Fruit fly (Drosophila melanogaster) whole organism, embryonic: ENCODE measurements around the gene dsd.

ENCODE experiments used
- Asciz ChIP-seq: fragments of 200-800 bp; sonication (Bioruptor generic); optimal IDR thresholded peaks from 2 replicates; lab custom pipeline; 2017; ENCODE audit warnings: missing biosample characterization, mild to moderate bottlenecking, missing genetic modification characterization, missing genetic modification reagents
- BtbVII ChIP-seq: fragments of 200-800 bp; sonication (Bioruptor generic); optimal IDR thresholded peaks from 3 replicates; lab custom pipeline; 2017; ENCODE audit warnings: missing biosample characterization, mild to moderate bottlenecking, missing genetic modification characterization
- CG10267 ChIP-seq: fragments of 200-800 bp; sonication (Bioruptor generic); optimal IDR thresholded peaks from 2 replicates; lab custom pipeline; 2018; ENCODE audit warnings: missing biosample characterization, mild to moderate bottlenecking, missing genetic modification characterization, moderate library complexity
- CG10431 ChIP-seq: fragments of 200-800 bp; sonication (Bioruptor generic); optimal IDR thresholded peaks from 3 replicates; lab custom pipeline; 2018; ENCODE audit warnings: missing biosample characterization, mild to moderate bottlenecking, missing genetic modification characterization
- CG10979 ChIP-seq: fragments of 200-800 bp; sonication (Bioruptor generic); optimal IDR thresholded peaks from 2 replicates; lab custom pipeline; 2018; ENCODE audit warnings: missing biosample characterization, mild to moderate bottlenecking, missing genetic modification characterization, moderate library complexity
- CG11456 ChIP-seq: fragments of 200-800 bp; sonication (Bioruptor generic); IDR thresholded peaks from 3 replicates; pipeline ENCODE4 v1.3.6; 2022; ENCODE audit warnings: missing biosample characterization, missing genetic modification characterization
- CG12071 ChIP-seq: fragments of 200-800 bp; sonication (Bioruptor generic); optimal IDR thresholded peaks from 3 replicates; lab custom pipeline; 2018; ENCODE audit warnings: missing biosample characterization, mild to moderate bottlenecking, missing genetic modification characterization
- CG12299 ChIP-seq: fragments of 200-800 bp; sonication (Bioruptor generic); optimal IDR thresholded peaks from 2 replicates; lab custom pipeline; 2018; ENCODE audit warnings: missing biosample characterization, mild to moderate bottlenecking, missing genetic modification characterization
- CG13424 ChIP-seq: fragments of 200-800 bp; sonication (Bioruptor generic); optimal IDR thresholded peaks from 2 replicates; lab custom pipeline; 2019; ENCODE audit warnings: missing biosample characterization, mild to moderate bottlenecking, missing genetic modification characterization, moderate library complexity
- CG13775 ChIP-seq: fragments of 200-800 bp; sonication (Bioruptor generic); optimal IDR thresholded peaks from 3 replicates; lab custom pipeline; 2017; ENCODE audit warnings: missing biosample characterization, mild to moderate bottlenecking, missing genetic modification characterization
- CG14667 ChIP-seq: fragments of 200-800 bp; sonication (Bioruptor generic); IDR thresholded peaks from 2 replicates; pipeline ENCODE4 v1.3.6; 2022; ENCODE audit warnings: missing biosample characterization, missing genetic modification characterization
- CG17829 ChIP-seq: fragments of 200-800 bp; optimal IDR thresholded peaks from 2 replicates; lab custom pipeline; 2019; ENCODE audit warnings: missing biosample characterization, mild to moderate bottlenecking, missing genetic modification characterization, moderate library complexity
- CG18262 ChIP-seq: fragments of 200-800 bp; optimal IDR thresholded peaks from 3 replicates; lab custom pipeline; 2019; ENCODE audit warnings: missing biosample characterization, mild to moderate bottlenecking, missing genetic modification characterization, moderate library complexity
- CG2889 ChIP-seq: fragments of 200-800 bp; sonication (Bioruptor generic); IDR thresholded peaks from 3 replicates; pipeline ENCODE4 v1.3.6; 2022; ENCODE audit warnings: missing biosample characterization, missing genetic modification characterization
- CG4282 ChIP-seq: fragments of 200-800 bp; sonication (Bioruptor generic); optimal IDR thresholded peaks from 2 replicates; lab custom pipeline; 2016; ENCODE audit warnings: missing biosample characterization, missing genetic modification characterization
- CG4424 ChIP-seq: fragments of 200-800 bp; sonication (Bioruptor generic); optimal IDR thresholded peaks from 3 replicates; lab custom pipeline; 2016; ENCODE audit warnings: missing biosample characterization, missing genetic modification characterization
- CG4730 ChIP-seq: fragments of 200-800 bp; sonication (Bioruptor generic); IDR thresholded peaks from 2 replicates; pipeline ENCODE4 v1.3.6; 2022; ENCODE audit warnings: missing biosample characterization, missing genetic modification characterization
- CG6813 ChIP-seq: fragments of 200-800 bp; sonication (Bioruptor generic); optimal IDR thresholded peaks from 2 replicates; lab custom pipeline; 2017; ENCODE audit warnings: missing biosample characterization, missing genetic modification characterization, mild to moderate bottlenecking, moderate library complexity, missing genetic modification reagents
- CG9609 ChIP-seq: fragments of 200-800 bp; sonication (Bioruptor generic); optimal IDR thresholded peaks from 3 replicates; lab custom pipeline; 2016; ENCODE audit warnings: missing biosample characterization, missing genetic modification characterization
- CG9876 ChIP-seq: fragments of 200-800 bp; sonication (Bioruptor generic); optimal IDR thresholded peaks from 2 replicates; lab custom pipeline; 2016; ENCODE audit warnings: missing biosample characterization, missing genetic modification characterization
- CG9932 ChIP-seq: fragments of 200-800 bp; sonication (Bioruptor generic); IDR thresholded peaks from 2 replicates; pipeline ENCODE4 v1.3.6; 2022; ENCODE audit warnings: missing biosample characterization, missing genetic modification characterization
- CHES-1-like ChIP-seq: fragments of 200-800 bp; sonication (Bioruptor generic); optimal IDR thresholded peaks from 2 replicates; lab custom pipeline; 2016; ENCODE audit warnings: missing biosample characterization, missing genetic modification characterization
- Chrac-16 ChIP-seq: fragments of 200-800 bp; sonication (Bioruptor generic); optimal IDR thresholded peaks from 3 replicates; lab custom pipeline; 2016; ENCODE audit warnings: missing biosample characterization, missing genetic modification characterization
- CkIIα-i1 ChIP-seq: fragments of 200-800 bp; sonication (Bioruptor generic); IDR thresholded peaks from 2 replicates; pipeline ENCODE4 v1.3.6; 2022; ENCODE audit warnings: missing biosample characterization, missing genetic modification characterization
- CoRest ChIP-seq: fragments of 200-800 bp; sonication (Bioruptor generic); optimal IDR thresholded peaks from 3 replicates; lab custom pipeline; 2018; ENCODE audit warnings: missing biosample characterization, mild to moderate bottlenecking, missing genetic modification characterization, moderate library complexity
- Dp ChIP-seq: fragments of 200-800 bp; sonication (Bioruptor generic); optimal IDR thresholded peaks from 2 replicates; lab custom pipeline; 2018; ENCODE audit warnings: missing biosample characterization, mild to moderate bottlenecking, missing genetic modification characterization, moderate library complexity
- Ets97D ChIP-seq: fragments of 200-800 bp; sonication (Bioruptor generic); optimal IDR thresholded peaks from 3 replicates; lab custom pipeline; 2016; ENCODE audit warnings: missing biosample characterization, missing genetic modification characterization
- Hand ChIP-seq: fragments of 200-800 bp; sonication (Bioruptor generic); optimal IDR thresholded peaks from 2 replicates; lab custom pipeline; 2017; ENCODE audit warnings: mild to moderate bottlenecking, missing biosample characterization, missing genetic modification reagents, missing genetic modification characterization
- Hr3 ChIP-seq: fragments of 200-800 bp; sonication (Bioruptor generic); optimal IDR thresholded peaks from 3 replicates; lab custom pipeline; 2016; ENCODE audit warnings: missing biosample characterization, missing genetic modification characterization
- Neu2 ChIP-seq: fragments of 200-800 bp; sonication (Bioruptor generic); optimal IDR thresholded peaks from 3 replicates; lab custom pipeline; 2016; ENCODE audit warnings: missing biosample characterization, missing genetic modification characterization, borderline replicate concordance
- Nf-YC ChIP-seq: fragments of 200-800 bp; optimal IDR thresholded peaks from 3 replicates; lab custom pipeline; 2019; ENCODE audit warnings: missing biosample characterization, mild to moderate bottlenecking, missing genetic modification characterization, moderate library complexity
- Optix ChIP-seq: fragments of 200-800 bp; sonication (Bioruptor generic); IDR thresholded peaks from 3 replicates; pipeline ENCODE4 v1.3.6; 2022; ENCODE audit warnings: missing biosample characterization, missing genetic modification characterization
- TFAM ChIP-seq: fragments of 200-800 bp; sonication (Bioruptor generic); optimal IDR thresholded peaks from 2 replicates; lab custom pipeline; 2017; ENCODE audit warnings: missing biosample characterization, missing genetic modification characterization, inconsistent platforms
- YL-1 ChIP-seq: fragments of 200-800 bp; sonication (Bioruptor generic); optimal IDR thresholded peaks from 3 replicates; lab custom pipeline; 2017; ENCODE audit warnings: missing biosample characterization, mild to moderate bottlenecking, missing genetic modification characterization
- az2 ChIP-seq: fragments of 200-800 bp; sonication (Bioruptor generic); optimal IDR thresholded peaks from 3 replicates; lab custom pipeline; 2016; ENCODE audit warnings: missing biosample characterization, missing genetic modification characterization
- dmrt99B ChIP-seq: fragments of 200-800 bp; sonication (Bioruptor generic); optimal IDR thresholded peaks from 2 replicates; lab custom pipeline; 2018; ENCODE audit warnings: missing biosample characterization, mild to moderate bottlenecking, missing genetic modification characterization, moderate library complexity
- grn ChIP-seq: fragments of 200-800 bp; sonication (Bioruptor generic); optimal IDR thresholded peaks from 3 replicates; lab custom pipeline; 2017; ENCODE audit warnings: missing biosample characterization, missing genetic modification characterization
- hb ChIP-seq: fragments of 200-800 bp; sonication (Bioruptor generic); IDR thresholded peaks from 3 replicates; pipeline ENCODE4 v1.3.6; 2022; ENCODE audit warnings: missing biosample characterization, missing genetic modification characterization; ENCODE audit not compliant: partially characterized antibody
- inv ChIP-seq: fragments of 200-800 bp; sonication (Bioruptor generic); IDR thresholded peaks from 2 replicates; pipeline ENCODE4 v1.3.6; 2022; ENCODE audit warnings: missing biosample characterization, missing genetic modification characterization; ENCODE audit not compliant: partially characterized antibody
- jigr1 ChIP-seq: fragments of 200-800 bp; sonication (Bioruptor generic); IDR thresholded peaks from 3 replicates; pipeline ENCODE4 v1.3.6; 2022; ENCODE audit warnings: missing biosample characterization, missing genetic modification characterization
- lbe ChIP-seq: fragments of 200-800 bp; sonication (Bioruptor generic); optimal IDR thresholded peaks from 2 replicates; lab custom pipeline; 2016; ENCODE audit warnings: missing biosample characterization, mild to moderate bottlenecking, missing genetic modification characterization
- nerfin-1 ChIP-seq: fragments of 200-800 bp; sonication (Bioruptor generic); optimal IDR thresholded peaks from 3 replicates; lab custom pipeline; 2019; ENCODE audit warnings: missing biosample characterization, mild to moderate bottlenecking, missing genetic modification characterization, moderate library complexity
- oc ChIP-seq: fragments of 200-800 bp; sonication (Bioruptor generic); optimal IDR thresholded peaks from 2 replicates; lab custom pipeline; 2018; ENCODE audit warnings: missing biosample characterization, mild to moderate bottlenecking, missing genetic modification characterization, moderate library complexity
- salm ChIP-seq: fragments of 200-800 bp; sonication (Bioruptor generic); optimal IDR thresholded peaks from 2 replicates; lab custom pipeline; 2018; ENCODE audit warnings: missing biosample characterization, mild to moderate bottlenecking, missing genetic modification characterization
- sima ChIP-seq: fragments of 200-800 bp; sonication (Bioruptor generic); optimal IDR thresholded peaks from 2 replicates; lab custom pipeline; 2016; ENCODE audit warnings: missing biosample characterization, missing genetic modification characterization
- stc ChIP-seq: fragments of 200-800 bp; sonication (Bioruptor generic); IDR thresholded peaks from 2 replicates; pipeline ENCODE4 v1.3.6; 2022; ENCODE audit warnings: missing biosample characterization, missing genetic modification characterization
- tx ChIP-seq: fragments of 200-800 bp; sonication (Bioruptor generic); optimal IDR thresholded peaks from 2 replicates; lab custom pipeline; 2016; ENCODE audit warnings: missing biosample characterization, missing genetic modification characterization
- usp ChIP-seq: fragments of >200 bp; optimal IDR thresholded peaks from 2 replicates; lab custom pipeline; 2017; ENCODE audit warnings: missing biosample characterization, missing genetic modification characterization
- wek ChIP-seq: fragments of 200-800 bp; sonication (Bioruptor generic); optimal IDR thresholded peaks from 3 replicates; lab custom pipeline; 2018; ENCODE audit warnings: missing biosample characterization, mild to moderate bottlenecking, missing genetic modification characterization, moderate library complexity
- zf30C ChIP-seq: fragments of 200-800 bp; sonication (Bioruptor generic); optimal IDR thresholded peaks from 3 replicates; lab custom pipeline; 2018; ENCODE audit warnings: missing biosample characterization, mild to moderate bottlenecking, missing genetic modification characterization

dsd gene

DNA sequence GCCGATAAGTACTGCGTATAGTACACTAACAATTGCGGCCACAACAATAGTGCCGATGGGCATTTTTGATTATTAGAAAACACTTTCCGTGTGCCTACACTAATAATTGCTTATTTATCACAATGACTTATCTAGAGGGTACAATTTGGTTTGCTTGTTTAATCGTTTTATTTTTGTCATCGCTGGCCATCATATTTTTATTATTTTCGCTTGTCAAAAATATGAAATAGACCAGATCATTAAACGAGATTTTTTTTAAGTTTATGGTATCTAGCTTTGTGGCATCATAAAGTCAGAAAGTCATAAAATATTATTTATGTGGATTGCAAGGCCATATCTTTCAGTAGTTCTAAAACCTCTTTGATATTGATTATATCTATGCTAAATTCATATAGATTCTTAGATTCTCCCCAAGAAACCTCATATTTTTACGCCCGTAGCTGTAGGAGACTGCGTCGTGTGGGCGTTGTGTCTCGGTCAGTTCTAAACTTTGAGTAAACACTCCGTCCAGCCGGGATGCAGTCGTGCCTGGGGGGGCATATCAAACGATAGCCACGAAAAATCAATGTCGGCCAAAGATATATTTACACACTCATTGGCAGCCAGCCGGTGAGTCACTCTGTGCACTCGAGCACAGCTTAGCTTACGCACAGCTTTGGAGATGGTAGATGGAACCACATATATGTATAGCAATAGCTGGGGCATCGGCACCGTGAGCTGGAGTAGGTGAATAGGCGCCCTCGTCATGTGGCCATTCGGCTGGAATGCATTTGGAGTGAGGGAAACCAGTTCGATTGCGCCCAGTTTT is 2.4 kb downstream of the dsd start (continued):
- TF ChIP-seq CG13424 (tag; lab: Kevin White, UChicago): no peak
- peak; percentile 62 for TF ChIP-seq CG10979 (tag; lab: Kevin White, UChicago)
- no peak for TF ChIP-seq Ets97D (GFP tag; lab: Kevin White, UChicago)
- TF ChIP-seq CG9932 (GFP tag; lab: Robert Waterston, UW): no peak
- peak; percentile 49 for TF ChIP-seq dmrt99B (tag; lab: Kevin White, UChicago)
- TF ChIP-seq Optix (GFP tag; lab: Robert Waterston, UW): no peak
- TF ChIP-seq usp (GFP tag; lab: Kevin White, UChicago): no peak
- no peak for TF ChIP-seq Hr3
- TF ChIP-seq az2 (GFP tag; lab: Kevin White, UChicago): peak; percentile 2
- peak; percentile 60 for TF ChIP-seq CG18262 (tag; lab: Kevin White, UChicago)
- TF ChIP-seq sima (GFP tag; lab: Kevin White, UChicago): no peak
- no peak for TF ChIP-seq hb (GFP tag; lab: Robert Waterston, UW)
- TF ChIP-seq Neu2: no peak
- TF ChIP-seq CG14667 (GFP tag; lab: Robert Waterston, UW): no peak
- TF ChIP-seq CG17829 (tag; lab: Kevin White, UChicago): no peak
- TF ChIP-seq CkIIα-i1 (GFP tag; lab: Robert Waterston, UW): no peak
- no peak for TF ChIP-seq stc
- TF ChIP-seq CG13775 (GFP tag; lab: Kevin White, UChicago): no peak
- TF ChIP-seq CG2889 (GFP tag; lab: Robert Waterston, UW): no peak
- TF ChIP-seq grn (GFP tag; lab: Kevin White, UChicago): no peak
- peak; percentile 40 for TF ChIP-seq CG4424 (GFP tag; lab: Kevin White, UChicago)
- no peak for TF ChIP-seq jigr1 (GFP tag; lab: Robert Waterston, UW)
- TF ChIP-seq nerfin-1 (tag; lab: Kevin White, UChicago): no peak
- no peak for TF ChIP-seq CHES-1-like
- no peak for TF ChIP-seq BtbVII (GFP tag; lab: Kevin White, UChicago)
- no peak for TF ChIP-seq CG9876 (GFP tag; lab: Kevin White, UChicago)
- no peak for TF ChIP-seq Hand (GFP tag; lab: Kevin White, UChicago)
- no peak for TF ChIP-seq TFAM
- no peak for TF ChIP-seq Asciz (GFP tag; lab: Kevin White, UChicago)
- TF ChIP-seq CG10431 (GFP tag; lab: Kevin White, UChicago): no peak
- no peak for TF ChIP-seq CG9609
- no peak for TF ChIP-seq CG4282 (GFP tag; lab: Kevin White, UChicago)
- no peak for TF ChIP-seq YL-1 (GFP tag; lab: Kevin White, UChicago)
- TF ChIP-seq zf30C: no peak
- TF ChIP-seq inv (GFP tag; lab: Robert Waterston, UW): no peak
- TF ChIP-seq oc: no peak
- no peak for TF ChIP-seq tx (GFP tag; lab: Kevin White, UChicago)
- no peak for TF ChIP-seq lbe (GFP tag; lab: Kevin White, UChicago)
- no peak for TF ChIP-seq CG11456
- peak; percentile 37 for TF ChIP-seq CG10267 (tag; lab: Kevin White, UChicago)
- no peak for TF ChIP-seq salm
- TF ChIP-seq CG12071 (GFP tag; lab: Kevin White, UChicago): no peak
- no peak for TF ChIP-seq CG4730 (GFP tag; lab: Robert Waterston, UW)
- peak; percentile 43 for TF ChIP-seq CoRest
- no peak for TF ChIP-seq Chrac-16 (GFP tag; lab: Kevin White, UChicago)
- no peak for TF ChIP-seq wek (GFP tag; lab: Kevin White, UChicago)
- TF ChIP-seq Nf-YC (tag; lab: Kevin White, UChicago): no peak
- no peak for TF ChIP-seq Dp (GFP tag; lab: Kevin White, UChicago)
- no peak for TF ChIP-seq CG12299
- TF ChIP-seq CG6813 (GFP tag; lab: Kevin White, UChicago): peak; percentile 10
